Worm (Caenorhabditis elegans): ENCODE data around the gene cst-2.
"Not testable (repeated sequence)": the region's sequence is repeated elsewhere in the genome, so short reads cannot be mapped to it uniquely, and the experiment has no call there.

Gene cst-2

DNA sequence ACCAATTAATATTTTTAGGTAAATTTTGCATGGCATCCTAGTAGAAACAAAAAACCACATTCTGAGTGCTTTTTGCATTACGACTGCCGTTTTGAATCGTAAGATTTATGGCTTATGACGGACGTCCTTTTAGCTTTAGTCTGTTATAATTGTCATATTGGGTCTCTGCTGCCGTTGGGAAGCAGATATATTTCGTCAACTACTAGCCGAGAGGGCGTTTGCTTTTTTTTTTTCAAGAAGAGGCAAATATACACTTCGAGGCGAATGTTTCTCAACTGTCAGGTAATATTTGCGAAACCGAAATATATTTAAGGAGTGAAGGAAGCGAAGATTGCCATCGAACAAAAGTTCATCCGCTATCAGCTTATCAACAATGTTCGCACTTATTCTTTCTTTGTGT is 8.1 kb upstream of the cst-2 start, which contains the start of gene F14H12.3:
Gene F14H12.3, plus strand, starts transcription at position 301 of the 400 bp plus-strand sequence.
- TF ChIP-seq nhr-85 (tag) (peak; percentile 12), nhr-28 (tag; optimal IDR thresholded peaks at IDR 0.05) (no peak)

- TF ChIP-seq mdl-1 (tag; optimal IDR thresholded peaks at IDR 0.05) (no peak), skn-1 (tag; optimal IDR thresholded peaks at IDR 0.05) (peak; percentile 60)
Measured at ce11 chrX:4342730-4343129, 6.9 kb upstream of the cst-2 start.

ce11 chrX:4339332-4339731 is 3.5 kb upstream of the cst-2 start, which contains the start of gene cst-1:
Gene cst-1 (plus strand): TSS chrX:4339632.
- not testable (repeated sequence) for TF ChIP-seq xbp-1, pax-3, dsc-1 (tag; optimal IDR thresholded peaks at IDR 0.05)

DNA sequence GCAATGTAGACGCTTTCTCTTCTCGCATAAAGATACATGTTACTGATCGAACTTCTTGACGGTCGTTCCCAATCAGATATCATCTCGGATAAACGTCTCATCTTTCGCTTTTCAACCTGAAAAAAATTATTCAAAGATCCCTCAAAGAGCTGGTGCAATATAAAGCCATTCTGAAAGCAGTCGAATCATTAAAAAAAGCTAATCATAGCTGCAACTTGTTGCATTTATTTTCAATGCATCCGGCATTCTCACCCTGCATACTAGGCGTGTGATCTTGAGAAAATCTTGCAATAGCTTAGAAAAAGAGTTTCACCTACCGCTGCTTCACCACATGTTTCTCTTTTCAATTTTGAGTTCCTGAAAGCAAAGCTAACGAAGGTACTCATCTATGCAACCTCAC is 3.5 kb downstream of the cst-2 start, which contains the start of gene C24A8.6:
Gene C24A8.6, minus strand, starts transcription at position 101 of the 400 bp plus-strand sequence.
- not testable (repeated sequence) for TF ChIP-seq nhr-90 (tag; optimal IDR thresholded peaks at IDR 0.05; ENCODE audit: poor library complexity); swsn-7 (tag; optimal IDR thresholded peaks at IDR 0.05); mef-2 (tag; optimal IDR thresholded peaks at IDR 0.05)

- TF ChIP-seq fkh-8 (tag; optimal IDR thresholded peaks at IDR 0.05) (no peak), lin-15B (tag; optimal IDR thresholded peaks at IDR 0.05) (no peak), fos-1 (tag; optimal IDR thresholded peaks at IDR 0.05) (no peak), pax-3 (tag; optimal IDR thresholded peaks at IDR 0.05) (no peak), unc-86 (tag; optimal IDR thresholded peaks at IDR 0.05) (no peak), nhr-76 (tag; optimal IDR thresholded peaks at IDR 0.05) (no peak), lin-39 (tag; optimal IDR thresholded peaks at IDR 0.05) (no peak), unc-130 (tag; optimal IDR thresholded peaks at IDR 0.05) (no peak), nhr-71 (tag; optimal IDR thresholded peaks at IDR 0.05) (no peak), ceh-82 (tag; optimal IDR thresholded peaks at IDR 0.05) (no peak), sup-37 (GFP tag; optimal IDR thresholded peaks at IDR 0.05) (no peak), ceh-8 (GFP tag; optimal IDR thresholded peaks at IDR 0.05) (no peak), mef-2 (tag; optimal IDR thresholded peaks at IDR 0.05) (no peak), blmp-1 (tag; optimal IDR thresholded peaks at IDR 0.05) (no peak), aha-1 (tag; optimal IDR thresholded peaks at IDR 0.05) (no peak), ztf-11 (tag; optimal IDR thresholded peaks at IDR 0.05) (no peak), nhr-12 (tag; optimal IDR thresholded peaks at IDR 0.05) (no peak)
Measured at ce11 chrX:4328816-4329215, 7.0 kb downstream of the cst-2 start, which contains the start of gene C24A8.5. Gene C24A8.5 (minus strand): TSS chrX:4328916.

DNA sequence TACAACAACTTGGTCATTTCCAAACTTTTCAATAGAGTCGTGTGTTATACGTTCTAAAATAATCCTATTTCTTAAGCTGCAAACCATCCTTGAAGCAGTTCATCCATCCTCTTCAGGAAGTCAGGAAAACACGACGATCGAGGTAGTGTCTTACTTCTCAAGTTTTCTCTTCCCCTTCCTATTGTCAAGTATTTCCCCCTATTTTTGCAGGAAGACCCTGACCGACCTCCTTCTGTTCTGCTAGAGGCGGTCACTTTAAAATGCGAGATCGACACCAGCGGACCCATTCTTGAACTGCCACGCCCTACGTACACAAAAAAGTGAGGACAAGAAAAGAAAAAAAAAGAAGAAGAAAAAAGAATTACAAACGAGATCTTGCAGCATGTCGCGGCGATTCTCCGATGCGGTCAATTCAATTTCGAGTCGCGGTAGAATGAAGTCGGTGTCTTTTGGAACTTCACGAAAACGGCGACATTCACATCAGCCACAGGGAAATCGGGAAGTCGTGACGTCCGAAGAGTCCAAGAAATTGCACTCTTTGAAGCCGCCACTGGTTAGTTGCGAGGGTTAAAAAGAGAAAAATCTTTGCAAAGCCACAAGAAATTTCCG is 12.9 kb downstream of the cst-2 start:
- peak; percentile 54 for TF ChIP-seq lin-14 (GFP tag; optimal IDR thresholded peaks at IDR 0.05)
- no peak for TF ChIP-seq nhr-76 (tag; optimal IDR thresholded peaks at IDR 0.05)
- peak; percentile 64 for TF ChIP-seq fkh-10 (GFP tag; optimal IDR thresholded peaks at IDR 0.05)
- TF ChIP-seq efl-1 (optimal IDR thresholded peaks at IDR 0.05), result no peak
- TF ChIP-seq efl-1 (GFP tag; optimal IDR thresholded peaks at IDR 0.05 in 1 of 2), result peak in 1 of 2 experiments; percentile 88

ce11 chrX:4320563-4320962 is 15.3 kb downstream of the cst-2 start, which contains the start of gene dop-6:
Gene dop-6 (plus strand): TSS chrX:4320863.
- TF ChIP-seq nhr-12 (tag; optimal IDR thresholded peaks at IDR 0.05), result no peak
- no peak for TF ChIP-seq mab-9 (GFP tag; IDR thresholded peaks at IDR 0.05)
- no peak for TF ChIP-seq jun-1 (tag; optimal IDR thresholded peaks at IDR 0.05)
- no peak for TF ChIP-seq vab-15 (tag; optimal IDR thresholded peaks at IDR 0.05)
- no peak for TF ChIP-seq ceh-63 (GFP tag; optimal IDR thresholded peaks at IDR 0.05)
- TF ChIP-seq swsn-7 (tag; optimal IDR thresholded peaks at IDR 0.05), result no peak
- no peak for TF ChIP-seq skn-1 (tag; optimal IDR thresholded peaks at IDR 0.05)
- no peak for TF ChIP-seq sptf-1 (tag; optimal IDR thresholded peaks at IDR 0.05)
- no peak for TF ChIP-seq unc-86 (tag; optimal IDR thresholded peaks at IDR 0.05)
- no peak for TF ChIP-seq mep-1 (tag; optimal IDR thresholded peaks at IDR 0.05)

All from whole organism, L1 larva.